Worm (Caenorhabditis elegans): ENCODE results near the gene skp-1.

ce11 chrV:11648435-11648834 lies 3.2 kb downstream of the skp-1 start:
- TF ChIP-seq ama-1 (optimal IDR thresholded peaks at IDR 0.05) (no peak), hnd-1 (tag; optimal IDR thresholded peaks at IDR 0.05) (no peak), hmbx-1 (tag; optimal IDR thresholded peaks at IDR 0.05) (no peak), aly-1 (tag; optimal IDR thresholded peaks at IDR 0.05) (no peak)
